Worm (Caenorhabditis elegans) whole organism, late embryonic: ENCODE results near the gene sre-12.

Experiments
- ceh-14 ChIP-seq: sonication (generic microtip); optimal IDR thresholded peaks from 2 replicates; lab custom pipeline; 2016; ENCODE audit warnings: missing genotype, missing genetic modification characterization, missing compliant biosample characterization
- ceh-30 ChIP-seq: fragments of 150-350 bp; optimal IDR thresholded peaks from 2 replicates; lab custom pipeline; 2014; ENCODE audit warnings: missing biosample characterization, missing genetic modification characterization
- fkh-10 ChIP-seq: fragments of 150-350 bp; optimal IDR thresholded peaks from 2 replicates; lab custom pipeline; 2014; ENCODE audit warnings: missing biosample characterization, missing genetic modification reagents, missing genetic modification characterization
- odd-2 ChIP-seq: sonication (generic microtip); optimal IDR thresholded peaks from 2 replicates; lab custom pipeline; 2017; ENCODE audit warnings: antibody characterized with exemption, mild to moderate bottlenecking, missing genetic modification characterization, missing compliant biosample characterization
- pax-1 ChIP-seq: fragments of 150-350 bp; optimal IDR thresholded peaks from 2 replicates; lab custom pipeline; 2014; ENCODE audit warnings: missing biosample characterization, missing genetic modification characterization
- pqm-1 ChIP-seq: sonication (generic microtip); optimal IDR thresholded peaks from 2 replicates; lab custom pipeline; 2016; ENCODE audit warnings: missing genetic modification characterization, missing compliant biosample characterization
- zip-5 ChIP-seq: sonication (generic microtip); optimal IDR thresholded peaks from 2 replicates; lab custom pipeline; 2016; ENCODE audit warnings: missing genetic modification characterization, missing compliant biosample characterization

DNA sequence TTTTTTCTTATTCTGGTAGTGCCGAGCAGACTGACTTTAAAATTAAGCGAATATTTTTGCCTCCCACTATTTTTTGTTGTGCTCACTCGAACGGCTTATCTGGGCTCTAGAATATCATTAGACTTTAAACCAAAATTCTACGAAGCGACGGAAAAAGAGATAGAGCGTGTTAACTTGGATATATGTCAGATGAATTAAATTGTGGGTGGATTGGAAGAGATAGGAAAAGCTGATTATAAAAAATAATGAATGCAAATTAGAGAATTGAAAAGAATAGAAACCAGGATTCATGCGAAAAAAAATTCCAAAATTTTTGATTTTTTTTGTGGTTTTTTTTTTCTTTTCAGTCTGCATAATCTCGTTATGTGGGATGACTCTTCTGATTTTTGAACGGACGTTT lies 42.9 kb upstream of the sre-12 start, which contains the start of gene F20A1.4:
- no peak for TF ChIP-seq pax-1 (tag; lab: Kevin White, UChicago)
- no peak for TF ChIP-seq fkh-10 (GFP tag; lab: Kevin White, UChicago)
- TF ChIP-seq zip-5 = no peak
- no peak for TF ChIP-seq pqm-1 (tag; lab: Kevin White, UChicago)
- TF ChIP-seq ceh-14 (tag; lab: Kevin White, UChicago) = no peak
- TF ChIP-seq ceh-30 (tag; lab: Kevin White, UChicago) = no peak
- TF ChIP-seq odd-2 = no peak
